Fruit fly (Drosophila melanogaster): ENCODE data around the gene CG18731.

CG18731 gene

DNA sequence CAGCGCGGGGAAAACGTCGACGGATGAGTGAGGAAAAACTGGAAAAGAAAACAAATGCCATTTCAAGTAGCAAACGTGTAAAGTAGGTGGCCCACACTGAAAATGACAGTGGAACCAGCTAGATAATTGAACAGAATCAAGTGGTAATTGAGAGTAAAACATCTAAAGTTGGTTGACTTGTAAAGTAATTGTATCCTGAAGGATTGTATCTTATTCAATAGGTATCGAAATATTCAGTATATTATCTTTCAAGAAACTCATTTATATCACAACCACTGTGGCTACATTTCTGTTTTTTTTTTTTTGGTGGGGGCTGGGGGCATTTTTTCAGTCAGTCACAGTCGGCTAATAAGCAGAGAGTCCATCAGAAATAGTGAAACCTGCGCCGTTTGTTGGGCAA, 25.6 kb upstream of the CG18731 start (continued):
- no peak for TF ChIP-seq CG15514 (GFP tag; optimal IDR thresholded peaks at IDR 0.05)
- TF ChIP-seq CG2202 (tag; optimal IDR thresholded peaks at IDR 0.05): no peak
- TF ChIP-seq Mrtf (GFP tag; IDR thresholded peaks at IDR 0.05): no peak
- TF ChIP-seq CG4707 (GFP tag; optimal IDR thresholded peaks at IDR 0.05): no peak
- no peak for TF ChIP-seq BEAF-32 (GFP tag; optimal IDR thresholded peaks at IDR 0.05)
- no peak for TF ChIP-seq CG7987 (GFP tag; optimal IDR thresholded peaks at IDR 0.05)
- no peak for TF ChIP-seq CG10462 (GFP tag; optimal IDR thresholded peaks at IDR 0.05)
- no peak for TF ChIP-seq Fer1 (GFP tag; optimal IDR thresholded peaks at IDR 0.05)
- no peak for TF ChIP-seq yki (optimal IDR thresholded peaks at IDR 0.05)
- TF ChIP-seq NFAT (GFP tag; IDR thresholded peaks at IDR 0.05): no peak
- peak; percentile 25 for TF ChIP-seq CG9727 (GFP tag; optimal IDR thresholded peaks at IDR 0.05)
- no peak for TF ChIP-seq CG4854 (GFP tag; optimal IDR thresholded peaks at IDR 0.05)
- no peak for TF ChIP-seq CG16813 (GFP tag; IDR thresholded peaks at IDR 0.05; ENCODE audit: partially characterized antibody)
- TF ChIP-seq CG13894 (tag; optimal IDR thresholded peaks at IDR 0.05): no peak
- no peak for TF ChIP-seq CG17568 (GFP tag; optimal IDR thresholded peaks at IDR 0.05)
- TF ChIP-seq esg (GFP tag; conservative IDR thresholded peaks at IDR 0.05): peak; percentile 59
- no peak for TF ChIP-seq CG32532 (GFP tag; IDR thresholded peaks at IDR 0.05)
- TF ChIP-seq ara (GFP tag; IDR thresholded peaks at IDR 0.05): peak; percentile 76
- TF ChIP-seq Vsx1 (GFP tag; optimal IDR thresholded peaks at IDR 0.05): no peak
- TF ChIP-seq Adf1 (GFP tag; IDR thresholded peaks at IDR 0.05): no peak
- no peak for TF ChIP-seq CG8281 (tag; optimal IDR thresholded peaks at IDR 0.05)
- no peak for TF ChIP-seq nom (GFP tag; optimal IDR thresholded peaks at IDR 0.05)
- no peak for TF ChIP-seq tap (tag; optimal IDR thresholded peaks at IDR 0.05)
- no peak for TF ChIP-seq cad (GFP tag; optimal IDR thresholded peaks at IDR 0.05)
- TF ChIP-seq pb (GFP tag; optimal IDR thresholded peaks at IDR 0.05): peak; percentile 1
- TF ChIP-seq CG4282 (GFP tag; optimal IDR thresholded peaks at IDR 0.05): no peak
- no peak for TF ChIP-seq cg (GFP tag; optimal IDR thresholded peaks at IDR 0.05)
- peak; percentile 65; the same call in 1 of the 2 replicates for TF ChIP-seq Awh (GFP tag; IDR thresholded peaks at IDR 0.05)
- no peak for TF ChIP-seq BtbVII (GFP tag; optimal IDR thresholded peaks at IDR 0.05)
- no peak for TF ChIP-seq CG18599 (GFP tag; optimal IDR thresholded peaks at IDR 0.05)
- TF ChIP-seq CG4328 (GFP tag; optimal IDR thresholded peaks at IDR 0.05): no peak
- peak; percentile 51; the same call in 2 of the 3 replicates for TF ChIP-seq tgo (GFP tag; IDR thresholded peaks at IDR 0.05)
- no peak for TF ChIP-seq CG1024 (GFP tag; IDR thresholded peaks at IDR 0.05)
- TF ChIP-seq Scr (GFP tag; IDR thresholded peaks at IDR 0.05; ENCODE audit: partially characterized antibody): no peak
- TF ChIP-seq gcm2 (GFP tag; optimal IDR thresholded peaks at IDR 0.05): no peak
- TF ChIP-seq Dip3 (GFP tag; optimal IDR thresholded peaks at IDR 0.05): no peak
- no peak for TF ChIP-seq caup (GFP tag; optimal IDR thresholded peaks at IDR 0.05; ENCODE audit: severe bottlenecking)
- TF ChIP-seq CG17186 (GFP tag; optimal IDR thresholded peaks at IDR 0.05): no peak
- no peak for TF ChIP-seq CG10321 (GFP tag; IDR thresholded peaks at IDR 0.05)
- no peak for TF ChIP-seq CG8359 (GFP tag; optimal IDR thresholded peaks at IDR 0.05; ENCODE audit: borderline replicate concordance)
- no peak for TF ChIP-seq twi (tag; optimal IDR thresholded peaks at IDR 0.05)
- no peak for TF ChIP-seq D (optimal IDR thresholded peaks at IDR 0.05)
- TF ChIP-seq D (GFP tag; optimal IDR thresholded peaks at IDR 0.05): no peak
- no peak for TF ChIP-seq CG33213 (GFP tag; optimal IDR thresholded peaks at IDR 0.05)
- no peak for TF ChIP-seq YL-1 (GFP tag; optimal IDR thresholded peaks at IDR 0.05)
- no peak for TF ChIP-seq sc (optimal IDR thresholded peaks at IDR 0.05)
- TF ChIP-seq sc (GFP tag; optimal IDR thresholded peaks at IDR 0.05): no peak
- no peak for TF ChIP-seq HHEX (GFP tag; optimal IDR thresholded peaks at IDR 0.05)
- TF ChIP-seq HmgD (GFP tag; optimal IDR thresholded peaks at IDR 0.05): no peak
- TF ChIP-seq NK7.1 (GFP tag; optimal IDR thresholded peaks at IDR 0.05): no peak
- TF ChIP-seq Bdp1 (GFP tag; optimal IDR thresholded peaks at IDR 0.05): no peak
- TF ChIP-seq Max (GFP tag; optimal IDR thresholded peaks at IDR 0.05): no peak

All from whole organism, embryonic.